Worm (Caenorhabditis elegans) whole organism, L4 larva: ENCODE data around the gene B0244.6.

ENCODE experiments used
- ama-1 ChIP-seq: fragments of 150-350 bp; optimal IDR thresholded peaks from 2 replicates; lab custom pipeline; 2014; ENCODE audit warnings: inconsistent platforms, mixed read lengths
- ceh-28 ChIP-seq: fragments of 150-350 bp; optimal IDR thresholded peaks from 2 replicates; lab custom pipeline; 2014; ENCODE audit warnings: missing biosample characterization, missing genetic modification reagents, missing genetic modification characterization
- ceh-82 ChIP-seq: sonication (generic microtip); optimal IDR thresholded peaks from 2 replicates; lab custom pipeline; 2017; ENCODE audit warnings: missing biosample characterization, missing genetic modification characterization
- dpl-1 ChIP-seq: fragments of 150-350 bp; optimal IDR thresholded peaks from 2 replicates; lab custom pipeline; 2014; ENCODE audit warnings: missing biosample characterization, missing genetic modification reagents, missing genetic modification characterization
- egl-27 ChIP-seq: sonication (generic microtip); optimal IDR thresholded peaks from 3 replicates; lab custom pipeline; 2017; ENCODE audit warnings: missing biosample characterization, missing genetic modification reagents, missing genetic modification characterization
- fos-1 ChIP-seq: fragments of 150-350 bp; optimal IDR thresholded peaks from 2 replicates; lab custom pipeline; 2014; ENCODE audit warnings: missing biosample characterization, missing genetic modification characterization
- lin-13 ChIP-seq: fragments of 150-350 bp; optimal IDR thresholded peaks from 2 replicates; lab custom pipeline; 2014; ENCODE audit warnings: missing biosample characterization, missing genetic modification reagents, missing genetic modification characterization
- lin-15B ChIP-seq: fragments of 150-350 bp; sonication (generic microtip); optimal IDR thresholded peaks from 3 replicates; lab custom pipeline; 2014; ENCODE audit warnings: missing biosample characterization, missing genetic modification characterization
- php-3 ChIP-seq: fragments of 200-800 bp; sonication (Bioruptor generic); IDR thresholded peaks from 2 replicates; pipeline ENCODE4 v1.3.6; 2022; ENCODE audit warnings: missing genetic modification reagents, missing genetic modification characterization, missing compliant biosample characterization
- snpc-4 ChIP-seq: fragments of 150-350 bp; optimal IDR thresholded peaks from 2 replicates; lab custom pipeline; 2014; ENCODE audit warnings: missing biosample characterization, missing genetic modification characterization
- unc-130 ChIP-seq: sonication (generic microtip); optimal IDR thresholded peaks from 2 replicates; lab custom pipeline; 2016; ENCODE audit warnings: missing genetic modification reagents, missing genetic modification characterization, missing compliant biosample characterization
- unc-39 ChIP-seq: sonication (generic microtip); optimal IDR thresholded peaks from 2 replicates; lab custom pipeline; 2017; ENCODE audit warnings: missing biosample characterization, missing genetic modification characterization
- unc-62 ChIP-seq, 3 experiments: fragments of 150-350 bp in 1 of 3; sonication (generic microtip); optimal IDR thresholded peaks in 2 of 3; peaks in 1 of 3; 1 replicate in 1 of 3; 2 replicates in 2 of 3; lab custom pipeline; 2014 to 2017; ENCODE audit warnings: missing biosample characterization in 3 of 3, missing genetic modification characterization in 3 of 3, missing genetic modification reagents in 3 of 3, missing genotype in 1 of 3

ce11 chrIII:5714984-5715454 is 22.8 kb upstream of the B0244.6 start:
- TF ChIP-seq ceh-82 (tag; lab: Kevin White, UChicago), result no peak
- peak; percentile 33 for TF ChIP-seq ama-1 (lab: Kevin White, UChicago)
- no peak for TF ChIP-seq fos-1 (tag; lab: Kevin White, UChicago)
- no peak for TF ChIP-seq lin-13 (GFP tag; lab: Kevin White, UChicago)
- peak in 1 of 2 experiments; percentile 76 for TF ChIP-seq unc-62 (GFP tag; optimal IDR thresholded peaks at IDR 0.05 in 1 of 2; lab: Kevin White, UChicago)
- TF ChIP-seq unc-62 (tag; optimal IDR thresholded peaks at IDR 0.05; lab: Kevin White, UChicago), result no peak
- TF ChIP-seq php-3 (GFP tag; lab: Robert Waterston, UW), result no peak
- no peak for TF ChIP-seq unc-39 (tag; lab: Kevin White, UChicago)
- TF ChIP-seq unc-130, result no peak
- TF ChIP-seq dpl-1, result no peak
- TF ChIP-seq ceh-28 (tag; lab: Kevin White, UChicago), result no peak
- no peak for TF ChIP-seq egl-27 (tag; lab: Kevin White, UChicago)
- no peak for TF ChIP-seq snpc-4 (tag; lab: Kevin White, UChicago)
- TF ChIP-seq lin-15B (tag; lab: Kevin White, UChicago), result no peak
